Worm (Caenorhabditis elegans) whole organism, late embryonic: Measurements from ENCODE around the gene Y26G10.5.
A peak's percentile ranks its signal among the peaks of the same experiment; 100 is the strongest.

Source experiments
- C08G9.2 ChIP-seq: sonication (generic microtip); optimal IDR thresholded peaks from 2 replicates; lab custom pipeline; 2016; ENCODE audit warnings: mild to moderate bottlenecking, missing genetic modification characterization, moderate library complexity, missing compliant biosample characterization
- F13H6.1 ChIP-seq: sonication (generic microtip); optimal IDR thresholded peaks from 2 replicates; lab custom pipeline; 2016; ENCODE audit warnings: missing genetic modification characterization, missing compliant biosample characterization
- Y22D7AL.16 ChIP-seq: sonication (generic microtip); optimal IDR thresholded peaks from 2 replicates; lab custom pipeline; 2016; ENCODE audit warnings: missing genetic modification characterization, missing compliant biosample characterization
- ceh-2 ChIP-seq: sonication (generic microtip); optimal IDR thresholded peaks from 2 replicates; lab custom pipeline; 2016; ENCODE audit warnings: missing genotype, missing genetic modification characterization, missing compliant biosample characterization
- ceh-22 ChIP-seq: sonication (generic microtip); optimal IDR thresholded peaks from 2 replicates; lab custom pipeline; 2017; ENCODE audit warnings: missing biosample characterization, missing genetic modification characterization
- ceh-31 ChIP-seq: sonication (generic microtip); optimal IDR thresholded peaks from 2 replicates; lab custom pipeline; 2016; ENCODE audit warnings: missing genetic modification characterization, missing compliant biosample characterization
- ceh-9 ChIP-seq: sonication (generic microtip); optimal IDR thresholded peaks from 2 replicates; lab custom pipeline; 2016; ENCODE audit warnings: mild to moderate bottlenecking, missing genetic modification characterization, inconsistent platforms, missing compliant biosample characterization
- che-1 ChIP-seq: sonication (generic microtip); optimal IDR thresholded peaks from 2 replicates; lab custom pipeline; 2016; ENCODE audit warnings: mild to moderate bottlenecking, missing genetic modification characterization, missing compliant biosample characterization
- dmd-4 ChIP-seq: sonication (generic microtip); optimal IDR thresholded peaks from 2 replicates; lab custom pipeline; 2016; ENCODE audit warnings: borderline replicate concordance, missing genetic modification characterization, missing compliant biosample characterization
- dve-1 ChIP-seq: sonication (generic microtip); optimal IDR thresholded peaks from 2 replicates; lab custom pipeline; 2017; ENCODE audit warnings: antibody characterized with exemption, mild to moderate bottlenecking, missing genetic modification characterization, missing compliant biosample characterization
- elt-2 ChIP-seq: sonication (generic microtip); optimal IDR thresholded peaks from 2 replicates; lab custom pipeline; 2016; ENCODE audit warnings: missing genetic modification reagents, missing genetic modification characterization, missing compliant biosample characterization
- ets-4 ChIP-seq: sonication (generic microtip); optimal IDR thresholded peaks from 2 replicates; lab custom pipeline; 2016; ENCODE audit warnings: missing genetic modification characterization, missing compliant biosample characterization
- fax-1 ChIP-seq: sonication (generic microtip); optimal IDR thresholded peaks from 2 replicates; lab custom pipeline; 2016; ENCODE audit warnings: missing genotype, missing genetic modification characterization, missing compliant biosample characterization
- fkh-10 ChIP-seq: fragments of 150-350 bp; optimal IDR thresholded peaks from 2 replicates; lab custom pipeline; 2014; ENCODE audit warnings: missing biosample characterization, missing genetic modification reagents, missing genetic modification characterization
- hlh-13 ChIP-seq: fragments of 200-800 bp; sonication (Bioruptor generic); optimal IDR thresholded peaks from 2 replicates; lab custom pipeline; 2018; ENCODE audit warnings: mild to moderate bottlenecking, missing genetic modification characterization, missing compliant biosample characterization
- hlh-15 ChIP-seq: sonication (generic microtip); optimal IDR thresholded peaks from 2 replicates; lab custom pipeline; 2016; ENCODE audit warnings: missing genetic modification characterization, missing compliant biosample characterization
- hlh-30 ChIP-seq: sonication (generic microtip); optimal IDR thresholded peaks from 2 replicates; lab custom pipeline; 2017; ENCODE audit warnings: antibody characterized with exemption, missing genetic modification characterization, missing compliant biosample characterization; ENCODE audit not compliant: insufficient read depth
- hlh-6 ChIP-seq: sonication (generic microtip); optimal IDR thresholded peaks from 2 replicates; lab custom pipeline; 2016; ENCODE audit warnings: missing genotype, missing genetic modification characterization, missing compliant biosample characterization
- hlh-8 ChIP-seq: sonication (generic microtip); optimal IDR thresholded peaks from 2 replicates; lab custom pipeline; 2016; ENCODE audit warnings: missing genotype, missing genetic modification characterization, missing compliant biosample characterization
- lin-11 ChIP-seq: fragments of 200-800 bp; sonication (Bioruptor generic); optimal IDR thresholded peaks from 2 replicates; lab custom pipeline; 2018; ENCODE audit warnings: mild to moderate bottlenecking, missing genetic modification characterization, missing compliant biosample characterization
- madf-2 ChIP-seq: sonication (generic microtip); optimal IDR thresholded peaks from 2 replicates; lab custom pipeline; 2017; ENCODE audit warnings: missing genetic modification characterization, missing compliant biosample characterization
- nfya-1 ChIP-seq: sonication (generic microtip); optimal IDR thresholded peaks from 2 replicates; lab custom pipeline; 2017; ENCODE audit warnings: missing genetic modification characterization, mild to moderate bottlenecking, missing compliant biosample characterization, antibody characterized with exemption, moderate library complexity
- nhr-11 ChIP-seq: fragments of 150-350 bp; optimal IDR thresholded peaks from 2 replicates; lab custom pipeline; 2014; ENCODE audit warnings: missing biosample characterization, missing genetic modification characterization
- npax-4 ChIP-seq: sonication (generic microtip); optimal IDR thresholded peaks from 2 replicates; lab custom pipeline; 2016; ENCODE audit warnings: missing genetic modification characterization, missing compliant biosample characterization
- pag-3 ChIP-seq: sonication (generic microtip); optimal IDR thresholded peaks from 2 replicates; lab custom pipeline; 2016; ENCODE audit warnings: missing compliant biosample characterization, missing genetic modification characterization, borderline replicate concordance
- pax-1 ChIP-seq: fragments of 150-350 bp; optimal IDR thresholded peaks from 2 replicates; lab custom pipeline; 2014; ENCODE audit warnings: missing biosample characterization, missing genetic modification characterization
- pha-4 ChIP-seq: fragments of 150-350 bp; optimal IDR thresholded peaks from 2 replicates; lab custom pipeline; 2018; ENCODE audit warnings: missing biosample characterization, missing genetic modification reagents, missing genetic modification characterization
- pqm-1 ChIP-seq: sonication (generic microtip); optimal IDR thresholded peaks from 2 replicates; lab custom pipeline; 2016; ENCODE audit warnings: missing genetic modification characterization, missing compliant biosample characterization
- pros-1 ChIP-seq: fragments of 150-350 bp; optimal IDR thresholded peaks from 2 replicates; lab custom pipeline; 2014; ENCODE audit warnings: missing biosample characterization, missing genetic modification reagents, missing genetic modification characterization
- ref-2 ChIP-seq: sonication (generic microtip); optimal IDR thresholded peaks from 2 replicates; lab custom pipeline; 2016; ENCODE audit warnings: missing genetic modification characterization, missing compliant biosample characterization
- rnt-1 ChIP-seq: sonication (generic microtip); optimal IDR thresholded peaks from 2 replicates; lab custom pipeline; 2016; ENCODE audit warnings: missing genetic modification characterization, missing compliant biosample characterization
- sdc-2 ChIP-seq: sonication (generic microtip); optimal IDR thresholded peaks from 2 replicates; lab custom pipeline; 2016; ENCODE audit warnings: missing genotype, missing genetic modification characterization, missing compliant biosample characterization
- sox-4 ChIP-seq: sonication (generic microtip); optimal IDR thresholded peaks from 2 replicates; lab custom pipeline; 2017; ENCODE audit warnings: mild to moderate bottlenecking, missing genetic modification characterization, inconsistent platforms, missing compliant biosample characterization
- syd-9 ChIP-seq: sonication (generic microtip); optimal IDR thresholded peaks from 2 replicates; lab custom pipeline; 2016; ENCODE audit warnings: mild to moderate bottlenecking, missing genetic modification characterization, moderate library complexity, missing compliant biosample characterization
- unc-3 ChIP-seq, 2 experiments: fragments of 200-800 bp in 1 of 2; sonication (Bioruptor generic) in 1 of 2; sonication (generic microtip) in 1 of 2; conservative IDR thresholded peaks in 1 of 2; optimal IDR thresholded peaks in 1 of 2; 2 replicates each; pipeline versions ENCODE4 v1.3.6 to Lab custom; 2016 to 2022; ENCODE audit warnings: missing compliant biosample characterization in 2 of 2, missing genetic modification characterization in 2 of 2, missing genetic modification reagents in 1 of 2
- unc-55 ChIP-seq: sonication (generic microtip); optimal IDR thresholded peaks from 2 replicates; lab custom pipeline; 2017; ENCODE audit warnings: missing biosample characterization, missing genetic modification reagents, missing genetic modification characterization
- unc-86 ChIP-seq: sonication (generic microtip); optimal IDR thresholded peaks from 2 replicates; lab custom pipeline; 2016; ENCODE audit warnings: missing genetic modification characterization, missing compliant biosample characterization
- ztf-16 ChIP-seq: sonication (generic microtip); optimal IDR thresholded peaks from 2 replicates; lab custom pipeline; 2017; ENCODE audit warnings: missing genetic modification characterization, missing compliant biosample characterization

Y26G10.5 gene

ce11 chrV:17714330-17714729 is 13.7 kb upstream of the Y26G10.5 start, which contains the start of gene twk-33:
Gene twk-33 (minus strand): TSS chrV:17714377.
- TF ChIP-seq madf-2 (tag; lab: Kevin White, UChicago), result no peak
- TF ChIP-seq ceh-31 (tag; lab: Kevin White, UChicago), result no peak
- TF ChIP-seq elt-2 (tag; lab: Kevin White, UChicago), result peak; percentile 98
- TF ChIP-seq hlh-13 (GFP tag; lab: Kevin White, UChicago), result no peak
- no peak for TF ChIP-seq hlh-8 (tag; lab: Kevin White, UChicago)

ce11 chrV:17712349-17712748 is 11.7 kb upstream of the Y26G10.5 start:
- TF ChIP-seq hlh-15 (tag; lab: Kevin White, UChicago) (no peak), unc-3 (GFP tag; conservative IDR thresholded peaks at IDR 0.05; lab: Robert Waterston, UW) (no peak), unc-3 (tag; optimal IDR thresholded peaks at IDR 0.05; lab: Kevin White, UChicago) (no peak), fax-1 (tag; lab: Kevin White, UChicago) (no peak), pros-1 (no peak), sdc-2 (no peak), ztf-16 (tag; lab: Kevin White, UChicago) (no peak), ceh-9 (tag; lab: Kevin White, UChicago) (no peak), che-1 (tag; lab: Kevin White, UChicago) (no peak), ets-4 (tag; lab: Kevin White, UChicago) (no peak), sox-4 (tag; lab: Kevin White, UChicago) (no peak), C08G9.2 (tag; lab: Kevin White, UChicago) (no peak), nfya-1 (tag; lab: Kevin White, UChicago) (no peak), unc-86 (tag; lab: Kevin White, UChicago) (no peak), fkh-10 (GFP tag; lab: Kevin White, UChicago) (no peak), hlh-6 (no peak)

DNA sequence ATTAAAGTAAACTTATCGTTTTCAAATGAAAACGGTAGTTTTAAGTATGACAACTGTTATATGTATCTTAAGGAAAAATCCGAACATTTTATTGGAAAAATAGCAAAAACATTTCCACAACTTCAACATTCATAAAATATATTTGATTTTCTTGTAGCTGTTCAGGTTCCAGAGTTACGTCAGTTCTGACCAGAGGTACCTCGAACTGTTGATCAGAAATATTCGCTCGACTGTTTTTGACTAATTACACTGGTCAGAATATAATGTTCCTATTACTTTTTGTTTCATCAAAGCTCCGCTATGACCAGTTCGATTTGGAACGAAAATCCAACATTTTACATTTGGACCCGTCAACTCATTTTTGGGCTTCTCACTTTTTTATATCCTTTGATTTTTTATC is 6.4 kb upstream of the Y26G10.5 start, which contains the start of gene srh-31:
Gene srh-31 (plus strand): TSS at position 301 of the 400 bp plus-strand sequence.
- TF ChIP-seq lin-11 (tag; lab: Kevin White, UChicago) (no peak), pax-1 (no peak), F13H6.1 (tag; lab: Kevin White, UChicago) (no peak)

- no peak for TF ChIP-seq sox-4 (tag; lab: Kevin White, UChicago)
- TF ChIP-seq Y22D7AL.16 (tag; lab: Kevin White, UChicago), result no peak
- no peak for TF ChIP-seq npax-4 (tag; lab: Kevin White, UChicago)
- no peak for TF ChIP-seq hlh-13 (GFP tag; lab: Kevin White, UChicago)
- TF ChIP-seq unc-55 (GFP tag; lab: Kevin White, UChicago), result no peak
- no peak for TF ChIP-seq ceh-2 (tag; lab: Kevin White, UChicago)
- TF ChIP-seq nhr-11, result no peak
- TF ChIP-seq hlh-30 (tag; lab: Kevin White, UChicago), result no peak
- TF ChIP-seq dmd-4, result no peak
- no peak for TF ChIP-seq ref-2 (tag; lab: Kevin White, UChicago)
- no peak for TF ChIP-seq fax-1 (tag; lab: Kevin White, UChicago)
- no peak for TF ChIP-seq ceh-22
- no peak for TF ChIP-seq hlh-6
- TF ChIP-seq rnt-1 (tag; lab: Kevin White, UChicago), result no peak
- no peak for TF ChIP-seq dve-1
- TF ChIP-seq pag-3 (tag; lab: Kevin White, UChicago), result no peak
- TF ChIP-seq lin-11 (tag; lab: Kevin White, UChicago), result no peak
- TF ChIP-seq syd-9 (tag; lab: Kevin White, UChicago), result no peak
- TF ChIP-seq pha-4 (tag; lab: Kevin White, UChicago), result no peak
- TF ChIP-seq pqm-1 (tag; lab: Kevin White, UChicago), result no peak
Observed at ce11 chrV:17706217-17706806, 5.7 kb upstream of the Y26G10.5 start.
